Worm (Caenorhabditis elegans): ENCODE measurements around the gene cyp-13A6.
A peak's percentile ranks its signal among the peaks of the same experiment; 100 is the strongest.

cyp-13A6 gene

DNA sequence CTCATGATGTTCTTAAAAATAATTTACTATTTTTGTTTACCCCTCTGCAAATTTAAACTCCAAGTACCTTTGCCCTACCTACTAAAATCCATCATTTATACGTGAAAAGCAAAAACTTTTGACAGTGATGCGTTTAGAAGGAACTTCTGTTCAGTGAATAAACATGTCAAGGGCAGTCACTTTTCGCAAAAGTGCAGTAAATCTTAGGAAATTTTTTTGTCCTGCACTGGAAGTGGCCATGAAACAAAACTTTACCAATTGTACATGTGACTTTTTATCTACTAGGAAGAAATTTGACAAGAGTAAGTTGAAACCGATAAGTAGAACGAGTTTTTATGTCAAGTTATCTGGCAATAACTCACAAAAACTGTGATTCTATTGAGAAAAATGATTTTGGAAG, 16.4 kb downstream of the cyp-13A6 start:
- TF ChIP-seq efl-1 (optimal IDR thresholded peaks at IDR 0.05) (no peak), efl-1 (GFP tag; optimal IDR thresholded peaks at IDR 0.05 in 1 of 2) (peak in 1 of 2 experiments; percentile 84), lir-3 (tag; optimal IDR thresholded peaks at IDR 0.05; ENCODE audit: poor library complexity) (no peak), egl-13 (tag; optimal IDR thresholded peaks at IDR 0.05) (no peak)

DNA sequence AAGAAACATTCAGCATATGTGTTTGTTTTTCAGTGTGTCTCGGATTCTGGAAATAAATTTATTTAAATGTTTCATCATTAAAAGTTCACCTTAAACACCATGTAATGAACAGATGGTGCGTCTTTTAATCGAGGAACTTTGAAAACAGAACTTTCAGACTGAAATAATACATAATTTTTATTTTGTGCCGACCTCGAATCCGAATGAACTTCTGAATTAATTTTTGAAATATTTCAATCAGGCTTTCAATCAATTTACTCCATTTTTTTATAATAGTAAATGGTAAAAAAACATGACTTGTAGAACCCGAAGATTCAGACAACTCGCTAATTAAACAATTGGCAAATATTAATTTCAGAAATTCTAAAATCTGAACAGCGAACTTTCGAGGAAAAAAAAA, 20.3 kb downstream of the cyp-13A6 start, which contains the start of gene T10B9.14:
TSS of gene T10B9.14 (minus strand) at position 101 of the 400 bp plus-strand sequence.
- TF ChIP-seq sptf-1 (tag; optimal IDR thresholded peaks at IDR 0.05), result no peak

DNA sequence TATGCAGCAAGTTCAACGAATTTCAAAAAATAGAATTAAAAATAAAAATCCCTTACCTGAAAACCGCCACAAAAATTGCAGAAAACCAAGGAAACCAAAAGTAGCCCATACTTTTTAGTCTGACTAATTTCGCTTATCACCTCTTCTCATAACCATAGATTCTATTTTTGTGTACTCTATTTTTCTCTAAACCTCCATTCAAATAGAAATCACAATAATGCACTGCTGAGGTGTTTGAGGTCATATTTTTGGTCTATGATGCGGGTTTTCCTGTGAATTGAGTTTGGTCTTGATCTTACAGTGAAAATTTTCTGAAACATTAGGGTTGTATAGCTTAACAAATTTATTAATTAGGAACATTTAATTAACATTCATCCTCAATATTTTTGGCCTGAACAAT, 20.8 kb downstream of the cyp-13A6 start, which contains the start of gene cyp-13A1:
TSS of gene cyp-13A1 (minus strand) at position 156 of the 400 bp plus-strand sequence.
- TF ChIP-seq elt-2 (tag; optimal IDR thresholded peaks at IDR 0.05) (peak; percentile 29), ceh-63 (GFP tag; optimal IDR thresholded peaks at IDR 0.05) (no peak), nhr-20 (tag; optimal IDR thresholded peaks at IDR 0.05) (peak; percentile 38)

DNA sequence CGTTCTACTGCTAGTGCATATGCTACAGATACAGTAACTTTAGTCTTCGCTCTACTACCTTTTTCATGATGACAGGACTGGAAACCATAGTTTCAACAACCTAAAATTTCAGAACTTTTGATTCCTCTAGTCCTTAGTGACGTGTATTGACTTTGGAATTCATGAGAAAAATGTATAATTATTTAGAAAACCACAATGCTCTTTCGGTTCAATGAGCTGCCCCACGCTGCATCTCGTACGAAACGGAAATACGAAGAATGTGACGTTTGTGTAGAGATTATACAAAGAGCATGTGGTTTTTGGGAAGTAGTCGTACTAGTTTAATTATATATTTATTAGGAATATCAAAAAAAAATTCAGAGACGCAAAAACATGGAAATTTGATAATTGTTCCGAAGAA, 24.1 kb downstream of the cyp-13A6 start:
- TF ChIP-seq nhr-19 (GFP tag; conservative IDR thresholded peaks at IDR 0.05) (no peak), nhr-11 (tag; optimal IDR thresholded peaks at IDR 0.05) (no peak), nhr-85 (tag) (no peak), nhr-71 (tag; optimal IDR thresholded peaks at IDR 0.05) (peak; percentile 52), nhr-84 (tag; optimal IDR thresholded peaks at IDR 0.05) (no peak), mef-2 (tag; optimal IDR thresholded peaks at IDR 0.05) (no peak), hpl-2 (GFP tag; optimal IDR thresholded peaks at IDR 0.05) (no peak), grh-1 (GFP tag; IDR thresholded peaks at IDR 0.05) (no peak), unc-30 (tag; optimal IDR thresholded peaks at IDR 0.05) (no peak), lin-35 (GFP tag; optimal IDR thresholded peaks at IDR 0.05) (no peak), blmp-1 (tag; optimal IDR thresholded peaks at IDR 0.05) (no peak), nhr-90 (tag; optimal IDR thresholded peaks at IDR 0.05; ENCODE audit: poor library complexity) (no peak), ama-1 (optimal IDR thresholded peaks at IDR 0.05) (no peak), vab-15 (tag; optimal IDR thresholded peaks at IDR 0.05) (no peak), pag-3 (tag; optimal IDR thresholded peaks at IDR 0.05; ENCODE audit: borderline replicate concordance, insufficient read depth) (no peak), ceh-82 (tag; optimal IDR thresholded peaks at IDR 0.05) (no peak), lin-14 (GFP tag; optimal IDR thresholded peaks at IDR 0.05) (peak; percentile 29), fkh-8 (tag; optimal IDR thresholded peaks at IDR 0.05) (peak; percentile 62), ces-1 (GFP tag; optimal IDR thresholded peaks at IDR 0.05) (no peak), sup-37 (GFP tag; optimal IDR thresholded peaks at IDR 0.05) (no peak), elt-3 (tag; optimal IDR thresholded peaks at IDR 0.05) (no peak), tbx-2 (tag; optimal IDR thresholded peaks at IDR 0.05) (no peak), hlh-4 (tag; optimal IDR thresholded peaks at IDR 0.05) (no peak), dpl-1 (GFP tag; optimal IDR thresholded peaks at IDR 0.05) (no peak), aly-2 (tag; optimal IDR thresholded peaks at IDR 0.05) (no peak), nhr-77 (tag; optimal IDR thresholded peaks at IDR 0.05) (no peak), ceh-88 (GFP tag; IDR thresholded peaks at IDR 0.05) (no peak), unc-98 (GFP tag; IDR thresholded peaks at IDR 0.05) (no peak), ets-5 (GFP tag; IDR thresholded peaks at IDR 0.05) (no peak), rnt-1 (tag; optimal IDR thresholded peaks at IDR 0.05) (no peak), hlh-17 (GFP tag; optimal IDR thresholded peaks at IDR 0.05; ENCODE audit: borderline replicate concordance) (no peak), aha-1 (tag; optimal IDR thresholded peaks at IDR 0.05) (no peak), lin-13 (GFP tag; optimal IDR thresholded peaks at IDR 0.05) (no peak), fkh-10 (GFP tag; optimal IDR thresholded peaks at IDR 0.05) (no peak), fos-1 (tag; optimal IDR thresholded peaks at IDR 0.05) (no peak), efl-3 (GFP tag; optimal IDR thresholded peaks at IDR 0.05) (no peak), irx-1 (tag; optimal IDR thresholded peaks at IDR 0.05) (no peak), zag-1 (tag; optimal IDR thresholded peaks at IDR 0.05) (no peak), unc-130 (tag; optimal IDR thresholded peaks at IDR 0.05) (no peak), isw-1 (GFP tag; IDR thresholded peaks at IDR 0.05) (no peak)

Data from whole organism, L1 larva.